Worm (Caenorhabditis elegans) whole organism, late embryonic: ENCODE data around the gene ift-81.
A peak's percentile ranks its signal among the peaks of the same experiment; 100 is the strongest.

Experiments used
- C08G9.2 ChIP-seq: sonication (generic microtip); optimal IDR thresholded peaks from 2 replicates; lab custom pipeline; 2016; ENCODE audit warnings: mild to moderate bottlenecking, missing genetic modification characterization, moderate library complexity, missing compliant biosample characterization
- C38D4.7 ChIP-seq: fragments of 200-800 bp; sonication (Bioruptor generic); optimal IDR thresholded peaks from 2 replicates; lab custom pipeline; 2018; ENCODE audit warnings: mild to moderate bottlenecking, missing genetic modification characterization, moderate library complexity, missing compliant biosample characterization
- F13H6.1 ChIP-seq: sonication (generic microtip); optimal IDR thresholded peaks from 2 replicates; lab custom pipeline; 2016; ENCODE audit warnings: missing genetic modification characterization, missing compliant biosample characterization
- K02D7.2 ChIP-seq: sonication (generic microtip); optimal IDR thresholded peaks from 2 replicates; lab custom pipeline; 2017; ENCODE audit warnings: mild to moderate bottlenecking, missing genetic modification characterization, missing compliant biosample characterization
- ama-1 ChIP-seq: fragments of 150-350 bp; optimal IDR thresholded peaks from 2 replicates; lab custom pipeline; 2014
- ceh-14 ChIP-seq: sonication (generic microtip); optimal IDR thresholded peaks from 2 replicates; lab custom pipeline; 2016; ENCODE audit warnings: missing genotype, missing genetic modification characterization, missing compliant biosample characterization
- ceh-19 ChIP-seq: fragments of 200-800 bp; sonication (Bioruptor generic); optimal IDR thresholded peaks from 2 replicates; lab custom pipeline; 2018; ENCODE audit warnings: mild to moderate bottlenecking, missing genetic modification characterization, missing compliant biosample characterization
- ceh-2 ChIP-seq: sonication (generic microtip); optimal IDR thresholded peaks from 2 replicates; lab custom pipeline; 2016; ENCODE audit warnings: missing genotype, missing genetic modification characterization, missing compliant biosample characterization
- ceh-22 ChIP-seq: sonication (generic microtip); optimal IDR thresholded peaks from 2 replicates; lab custom pipeline; 2017; ENCODE audit warnings: missing biosample characterization, missing genetic modification characterization
- ceh-24 ChIP-seq: sonication (generic microtip); optimal IDR thresholded peaks from 2 replicates; lab custom pipeline; 2016; ENCODE audit warnings: mild to moderate bottlenecking, missing genetic modification characterization, missing compliant biosample characterization
- ceh-30 ChIP-seq: fragments of 150-350 bp; optimal IDR thresholded peaks from 2 replicates; lab custom pipeline; 2014; ENCODE audit warnings: missing biosample characterization, missing genetic modification characterization
- ceh-31 ChIP-seq: sonication (generic microtip); optimal IDR thresholded peaks from 2 replicates; lab custom pipeline; 2016; ENCODE audit warnings: missing genetic modification characterization, missing compliant biosample characterization
- ceh-34 ChIP-seq: sonication (generic microtip); optimal IDR thresholded peaks from 2 replicates; lab custom pipeline; 2016; ENCODE audit warnings: mild to moderate bottlenecking, missing genetic modification characterization, missing compliant biosample characterization
- ceh-45 ChIP-seq: fragments of 200-800 bp; sonication (Bioruptor generic); IDR thresholded peaks from 2 replicates; pipeline ENCODE4 v1.3.6; 2022; ENCODE audit warnings: missing genetic modification reagents, missing genetic modification characterization, missing compliant biosample characterization
- ceh-9 ChIP-seq: sonication (generic microtip); optimal IDR thresholded peaks from 2 replicates; lab custom pipeline; 2016; ENCODE audit warnings: mild to moderate bottlenecking, missing genetic modification characterization, inconsistent platforms, missing compliant biosample characterization
- che-1 ChIP-seq: sonication (generic microtip); optimal IDR thresholded peaks from 2 replicates; lab custom pipeline; 2016; ENCODE audit warnings: mild to moderate bottlenecking, missing genetic modification characterization, missing compliant biosample characterization
- dmd-4 ChIP-seq: sonication (generic microtip); optimal IDR thresholded peaks from 2 replicates; lab custom pipeline; 2016; ENCODE audit warnings: borderline replicate concordance, missing genetic modification characterization, missing compliant biosample characterization
- dve-1 ChIP-seq: sonication (generic microtip); optimal IDR thresholded peaks from 2 replicates; lab custom pipeline; 2017; ENCODE audit warnings: antibody characterized with exemption, mild to moderate bottlenecking, missing genetic modification characterization, missing compliant biosample characterization
- elt-2 ChIP-seq: sonication (generic microtip); optimal IDR thresholded peaks from 2 replicates; lab custom pipeline; 2016; ENCODE audit warnings: missing genetic modification reagents, missing genetic modification characterization, missing compliant biosample characterization
- elt-4 ChIP-seq: sonication (generic microtip); optimal IDR thresholded peaks from 2 replicates; lab custom pipeline; 2016; ENCODE audit warnings: missing genetic modification characterization, missing compliant biosample characterization
- ets-4 ChIP-seq: sonication (generic microtip); optimal IDR thresholded peaks from 2 replicates; lab custom pipeline; 2016; ENCODE audit warnings: missing genetic modification characterization, missing compliant biosample characterization
- fkh-10 ChIP-seq: fragments of 150-350 bp; optimal IDR thresholded peaks from 2 replicates; lab custom pipeline; 2014; ENCODE audit warnings: missing biosample characterization, missing genetic modification reagents, missing genetic modification characterization
- fkh-6 ChIP-seq: sonication (generic microtip); optimal IDR thresholded peaks from 2 replicates; lab custom pipeline; 2016; ENCODE audit warnings: missing genetic modification characterization, missing compliant biosample characterization
- hlh-15 ChIP-seq: sonication (generic microtip); optimal IDR thresholded peaks from 2 replicates; lab custom pipeline; 2016; ENCODE audit warnings: missing genetic modification characterization, missing compliant biosample characterization
- hlh-30 ChIP-seq: sonication (generic microtip); optimal IDR thresholded peaks from 2 replicates; lab custom pipeline; 2017; ENCODE audit warnings: antibody characterized with exemption, missing genetic modification characterization, missing compliant biosample characterization; ENCODE audit not compliant: insufficient read depth
- hlh-6 ChIP-seq: sonication (generic microtip); optimal IDR thresholded peaks from 2 replicates; lab custom pipeline; 2016; ENCODE audit warnings: missing genotype, missing genetic modification characterization, missing compliant biosample characterization
- hlh-8 ChIP-seq: sonication (generic microtip); optimal IDR thresholded peaks from 2 replicates; lab custom pipeline; 2016; ENCODE audit warnings: missing genotype, missing genetic modification characterization, missing compliant biosample characterization
- lim-6 ChIP-seq: sonication (generic microtip); optimal IDR thresholded peaks from 2 replicates; lab custom pipeline; 2016; ENCODE audit warnings: missing genetic modification characterization, missing compliant biosample characterization
- madf-2 ChIP-seq: sonication (generic microtip); optimal IDR thresholded peaks from 2 replicates; lab custom pipeline; 2017; ENCODE audit warnings: missing genetic modification characterization, missing compliant biosample characterization
- mec-3 ChIP-seq: sonication (generic microtip); optimal IDR thresholded peaks from 2 replicates; lab custom pipeline; 2016; ENCODE audit warnings: borderline replicate concordance, missing genetic modification characterization, missing compliant biosample characterization
- nfya-1 ChIP-seq: sonication (generic microtip); optimal IDR thresholded peaks from 2 replicates; lab custom pipeline; 2017; ENCODE audit warnings: missing genetic modification characterization, mild to moderate bottlenecking, missing compliant biosample characterization, antibody characterized with exemption, moderate library complexity
- nhr-11 ChIP-seq: fragments of 150-350 bp; optimal IDR thresholded peaks from 2 replicates; lab custom pipeline; 2014; ENCODE audit warnings: missing biosample characterization, missing genetic modification characterization
- pag-3 ChIP-seq: sonication (generic microtip); optimal IDR thresholded peaks from 2 replicates; lab custom pipeline; 2016; ENCODE audit warnings: missing compliant biosample characterization, missing genetic modification characterization, borderline replicate concordance
- pat-9 ChIP-seq: fragments of 200-800 bp; sonication (Bioruptor generic); optimal IDR thresholded peaks from 2 replicates; lab custom pipeline; 2018; ENCODE audit warnings: mild to moderate bottlenecking, missing genetic modification characterization, moderate library complexity, missing compliant biosample characterization
- pha-2 ChIP-seq: sonication (generic microtip); optimal IDR thresholded peaks from 2 replicates; lab custom pipeline; 2017; ENCODE audit warnings: mild to moderate bottlenecking, missing genetic modification characterization, missing compliant biosample characterization
- pha-4 ChIP-seq: fragments of 150-350 bp; optimal IDR thresholded peaks from 2 replicates; lab custom pipeline; 2018; ENCODE audit warnings: missing biosample characterization, missing genetic modification reagents, missing genetic modification characterization
- pqm-1 ChIP-seq: sonication (generic microtip); optimal IDR thresholded peaks from 2 replicates; lab custom pipeline; 2016; ENCODE audit warnings: missing genetic modification characterization, missing compliant biosample characterization
- pros-1 ChIP-seq: fragments of 150-350 bp; optimal IDR thresholded peaks from 2 replicates; lab custom pipeline; 2014; ENCODE audit warnings: missing biosample characterization, missing genetic modification reagents, missing genetic modification characterization
- rnt-1 ChIP-seq: sonication (generic microtip); optimal IDR thresholded peaks from 2 replicates; lab custom pipeline; 2016; ENCODE audit warnings: missing genetic modification characterization, missing compliant biosample characterization
- sdc-2 ChIP-seq: sonication (generic microtip); optimal IDR thresholded peaks from 2 replicates; lab custom pipeline; 2016; ENCODE audit warnings: missing genotype, missing genetic modification characterization, missing compliant biosample characterization
- sox-2 ChIP-seq: fragments of 200-800 bp; sonication (Bioruptor generic); IDR thresholded peaks from 2 replicates; pipeline ENCODE4 v1.3.6; 2022; ENCODE audit warnings: missing genetic modification reagents, missing genetic modification characterization, missing compliant biosample characterization
- sox-4 ChIP-seq: sonication (generic microtip); optimal IDR thresholded peaks from 2 replicates; lab custom pipeline; 2017; ENCODE audit warnings: mild to moderate bottlenecking, missing genetic modification characterization, inconsistent platforms, missing compliant biosample characterization
- syd-9 ChIP-seq: sonication (generic microtip); optimal IDR thresholded peaks from 2 replicates; lab custom pipeline; 2016; ENCODE audit warnings: mild to moderate bottlenecking, missing genetic modification characterization, moderate library complexity, missing compliant biosample characterization
- tbx-2 ChIP-seq: sonication (generic microtip); optimal IDR thresholded peaks from 2 replicates; lab custom pipeline; 2016; ENCODE audit warnings: missing genetic modification characterization, missing compliant biosample characterization
- tbx-7 ChIP-seq: sonication (generic microtip); optimal IDR thresholded peaks from 2 replicates; lab custom pipeline; 2016; ENCODE audit warnings: missing genotype, missing genetic modification characterization, missing compliant biosample characterization
- unc-42 ChIP-seq: sonication (generic microtip); optimal IDR thresholded peaks from 2 replicates; lab custom pipeline; 2016; ENCODE audit warnings: missing genotype, missing genetic modification characterization, missing compliant biosample characterization
- unc-55 ChIP-seq: sonication (generic microtip); optimal IDR thresholded peaks from 2 replicates; lab custom pipeline; 2017; ENCODE audit warnings: missing biosample characterization, missing genetic modification reagents, missing genetic modification characterization
- unc-86 ChIP-seq: sonication (generic microtip); optimal IDR thresholded peaks from 2 replicates; lab custom pipeline; 2016; ENCODE audit warnings: missing genetic modification characterization, missing compliant biosample characterization
- zip-5 ChIP-seq: sonication (generic microtip); optimal IDR thresholded peaks from 2 replicates; lab custom pipeline; 2016; ENCODE audit warnings: missing genetic modification characterization, missing compliant biosample characterization
- ztf-16 ChIP-seq: sonication (generic microtip); optimal IDR thresholded peaks from 2 replicates; lab custom pipeline; 2017; ENCODE audit warnings: missing genetic modification characterization, missing compliant biosample characterization

The ift-81 gene

DNA sequence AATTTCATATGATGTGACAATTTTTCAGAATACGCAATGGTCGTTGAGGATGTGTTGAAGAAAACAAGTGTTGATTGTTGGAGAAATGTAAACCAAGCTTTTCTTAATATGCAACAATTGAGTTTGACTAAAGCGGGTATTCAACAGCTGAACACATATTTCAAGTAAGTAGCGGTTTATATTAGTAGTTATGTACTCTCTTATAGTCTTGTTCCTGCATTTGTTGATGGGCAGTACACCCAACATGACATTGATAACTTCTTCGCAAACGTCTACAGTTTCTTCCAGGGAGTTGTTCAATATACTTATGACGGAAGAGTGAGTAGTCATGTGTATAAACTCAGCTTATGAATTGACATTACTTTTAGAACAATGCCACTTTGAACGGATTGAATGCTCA, 32.4 kb downstream of the ift-81 start:
- TF ChIP-seq hlh-15 (tag; lab: Kevin White, UChicago) (no peak), tbx-7 (no peak), elt-2 (no peak), ama-1 (lab: Kevin White, UChicago) (no peak), sox-2 (GFP tag; lab: Robert Waterston, UW) (no peak), pag-3 (tag; lab: Kevin White, UChicago) (no peak), ceh-24 (tag; lab: Kevin White, UChicago) (no peak), ceh-30 (no peak), unc-42 (tag; lab: Kevin White, UChicago) (no peak), fkh-10 (GFP tag; lab: Kevin White, UChicago) (no peak), hlh-6 (tag; lab: Kevin White, UChicago) (no peak), ceh-2 (tag; lab: Kevin White, UChicago) (no peak), zip-5 (tag; lab: Kevin White, UChicago) (no peak)

DNA sequence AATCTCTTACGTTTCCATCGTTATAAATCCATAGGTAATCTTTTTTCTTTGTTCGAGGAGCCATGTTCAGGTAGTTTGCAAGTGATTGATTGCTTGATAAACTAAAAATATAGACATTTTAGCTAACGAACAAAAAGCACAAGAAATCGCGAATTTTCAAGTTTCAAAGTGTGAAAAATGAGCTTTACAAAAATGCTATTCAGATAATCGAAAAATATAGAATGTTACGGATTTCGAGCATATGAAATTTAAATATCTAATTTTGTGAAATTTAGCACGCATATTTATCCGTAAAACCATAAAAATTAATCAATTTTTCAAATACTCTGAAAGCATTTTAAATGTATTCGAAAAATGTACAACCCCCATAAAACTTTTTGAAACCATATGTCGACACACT, 37.0 kb downstream of the ift-81 start, which contains the start of gene C26B9.6:
TSS of gene C26B9.6 (minus strand) at position 101 of the 400 bp plus-strand sequence.
- TF ChIP-seq ceh-30 (no peak), pqm-1 (tag; lab: Kevin White, UChicago) (no peak), ceh-14 (no peak), ceh-19 (no peak), C38D4.7 (GFP tag; lab: Kevin White, UChicago) (no peak), ceh-22 (tag; lab: Kevin White, UChicago) (no peak), ceh-45 (GFP tag; lab: Robert Waterston, UW) (no peak), sox-2 (GFP tag; lab: Robert Waterston, UW) (no peak), elt-2 (no peak), sdc-2 (tag; lab: Kevin White, UChicago) (no peak), syd-9 (tag; lab: Kevin White, UChicago) (no peak), pha-4 (no peak), lim-6 (no peak), ztf-16 (no peak)

DNA sequence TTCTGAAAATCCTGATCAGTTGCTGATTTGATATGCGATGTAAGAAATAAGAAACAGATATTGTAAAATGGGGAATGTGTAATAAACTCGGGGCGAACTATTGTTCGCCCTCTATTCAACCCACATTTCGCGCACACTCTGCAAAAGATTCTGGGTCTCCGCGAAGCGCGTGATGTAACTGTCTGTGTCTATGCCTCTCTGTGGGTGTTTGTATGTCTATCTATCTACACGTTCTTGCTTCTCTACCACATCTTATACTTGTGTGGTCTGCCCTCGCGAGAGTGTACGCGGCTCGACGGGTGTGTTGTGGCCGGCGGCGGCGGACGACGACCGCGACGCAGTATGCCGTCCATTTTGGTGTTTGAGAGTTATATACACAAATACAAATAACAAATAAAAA, 38.1 kb downstream of the ift-81 start:
- TF ChIP-seq ceh-30, result peak; percentile 69
- TF ChIP-seq madf-2 (tag; lab: Kevin White, UChicago), result peak; percentile 40
- TF ChIP-seq ceh-2 (tag; lab: Kevin White, UChicago), result peak; percentile 34
- peak; percentile 12 for TF ChIP-seq C08G9.2 (tag; lab: Kevin White, UChicago)
- TF ChIP-seq fkh-10 (GFP tag; lab: Kevin White, UChicago), result no peak
- peak; percentile 75 for TF ChIP-seq pros-1 (tag; lab: Kevin White, UChicago)
- TF ChIP-seq rnt-1 (tag; lab: Kevin White, UChicago), result peak; percentile 81
- peak; percentile 74 for TF ChIP-seq nfya-1 (tag; lab: Kevin White, UChicago)
- TF ChIP-seq pat-9 (tag; lab: Kevin White, UChicago), result peak; percentile 32
- TF ChIP-seq ceh-34 (tag; lab: Kevin White, UChicago), result peak; percentile 68
- no peak for TF ChIP-seq mec-3
- TF ChIP-seq nhr-11 (tag; lab: Kevin White, UChicago), result no peak
- no peak for TF ChIP-seq K02D7.2 (tag; lab: Kevin White, UChicago)
- no peak for TF ChIP-seq unc-42 (tag; lab: Kevin White, UChicago)
- TF ChIP-seq sox-4 (tag; lab: Kevin White, UChicago), result no peak
- TF ChIP-seq sox-2 (GFP tag; lab: Robert Waterston, UW), result peak; percentile 26; the same call in 1 of the 2 replicates
- peak; percentile 49 for TF ChIP-seq F13H6.1
- no peak for TF ChIP-seq pha-4
- peak; percentile 53 for TF ChIP-seq sdc-2 (tag; lab: Kevin White, UChicago)
- peak; percentile 60 for TF ChIP-seq unc-55 (GFP tag; lab: Kevin White, UChicago)
- TF ChIP-seq dmd-4 (tag; lab: Kevin White, UChicago), result peak; percentile 56
- TF ChIP-seq tbx-2 (tag; lab: Kevin White, UChicago), result peak; percentile 77
- no peak for TF ChIP-seq fkh-6 (tag; lab: Kevin White, UChicago)
- TF ChIP-seq ets-4 (tag; lab: Kevin White, UChicago), result peak; percentile 36
- peak; percentile 27 for TF ChIP-seq dve-1 (tag; lab: Kevin White, UChicago)
- peak; percentile 91 for TF ChIP-seq hlh-30 (tag; lab: Kevin White, UChicago)
- no peak for TF ChIP-seq ceh-9
- TF ChIP-seq che-1, result peak; percentile 27
- peak; percentile 1 for TF ChIP-seq hlh-8 (tag; lab: Kevin White, UChicago)
- peak; percentile 69 for TF ChIP-seq ceh-31
- TF ChIP-seq unc-86 (tag; lab: Kevin White, UChicago), result peak; percentile 38
- TF ChIP-seq pha-2, result peak; percentile 32
- peak; percentile 71 for TF ChIP-seq elt-2
- TF ChIP-seq elt-4 (tag; lab: Kevin White, UChicago), result no peak
